Fruit fly (Drosophila melanogaster) whole organism, embryonic: ENCODE results near the gene CG4404.

Source experiments
- CG8290 ChIP-seq, 3 experiments: fragments of 200-800 bp; sonication (Bioruptor generic); optimal IDR thresholded peaks; 2 replicates each; lab custom pipeline; 2016 to 2019; ENCODE audit warnings: missing biosample characterization in 3 of 3, missing genetic modification characterization in 3 of 3, mild to moderate bottlenecking in 2 of 3, moderate library complexity in 1 of 3
- CG8359 ChIP-seq: fragments of 200-800 bp; sonication (Bioruptor generic); optimal IDR thresholded peaks from 2 replicates; lab custom pipeline; 2017; ENCODE audit warnings: missing biosample characterization, mild to moderate bottlenecking, missing genetic modification characterization, borderline replicate concordance
- Lpt ChIP-seq: fragments of >200 bp; optimal IDR thresholded peaks from 2 replicates; lab custom pipeline; 2018; ENCODE audit warnings: missing biosample characterization, missing genetic modification characterization
- Sox100B ChIP-seq: fragments of 200-800 bp; sonication (Bioruptor generic); optimal IDR thresholded peaks from 3 replicates; lab custom pipeline; 2018; ENCODE audit warnings: missing biosample characterization, mild to moderate bottlenecking, missing genetic modification characterization
- pita ChIP-seq: fragments of 200-800 bp; sonication (Bioruptor generic); optimal IDR thresholded peaks from 2 replicates; lab custom pipeline; 2017; ENCODE audit warnings: missing biosample characterization, mild to moderate bottlenecking, missing genetic modification characterization

dm6 chrX:12895114-12895723 is 10.6 kb downstream of the CG4404 start:
- TF ChIP-seq Sox100B (GFP tag; lab: Kevin White, UChicago) (no peak), CG8359 (GFP tag; lab: Kevin White, UChicago) (no peak), CG8290 (GFP tag; optimal IDR thresholded peaks at IDR 0.05; lab: Kevin White, UChicago) (no peak), CG8290 (tag; optimal IDR thresholded peaks at IDR 0.05; lab: Kevin White, UChicago) (no peak), pita (GFP tag; lab: Kevin White, UChicago) (no peak), Lpt (no peak)
